Worm (Caenorhabditis elegans) whole organism, L1 larva: ENCODE measurements around the gene npp-3.

Experiments
- C16A3.4 ChIP-seq: fragments of 150-350 bp; optimal IDR thresholded peaks from 2 replicates; lab custom pipeline; 2014; ENCODE audit warnings: missing biosample characterization, missing genetic modification characterization
- C34B4.2 ChIP-seq: sonication (generic microtip); optimal IDR thresholded peaks from 2 replicates; lab custom pipeline; 2017; ENCODE audit warnings: mild to moderate bottlenecking, missing genetic modification characterization, missing compliant biosample characterization
- F16B12.6 ChIP-seq: fragments of 150-350 bp; optimal IDR thresholded peaks from 2 replicates; lab custom pipeline; 2014; ENCODE audit warnings: missing biosample characterization, missing genetic modification characterization
- Y116A8C.19 ChIP-seq: sonication (generic microtip); optimal IDR thresholded peaks from 2 replicates; lab custom pipeline; 2016; ENCODE audit warnings: missing compliant biosample characterization, missing genetic modification characterization, borderline replicate concordance
- aha-1 ChIP-seq: fragments of 150-350 bp; optimal IDR thresholded peaks from 2 replicates; lab custom pipeline; 2014; ENCODE audit warnings: missing biosample characterization, missing genetic modification characterization
- aly-2 ChIP-seq: fragments of 150-350 bp; optimal IDR thresholded peaks from 2 replicates; lab custom pipeline; 2014; ENCODE audit warnings: missing biosample characterization, missing genetic modification characterization
- ama-1 ChIP-seq: fragments of 150-350 bp; optimal IDR thresholded peaks from 2 replicates; lab custom pipeline; 2014
- blmp-1 ChIP-seq: fragments of 150-350 bp; optimal IDR thresholded peaks from 2 replicates; lab custom pipeline; 2014; ENCODE audit warnings: missing biosample characterization, missing genetic modification characterization
- ceh-63 ChIP-seq: fragments of 200-800 bp; sonication (Bioruptor generic); optimal IDR thresholded peaks from 2 replicates; lab custom pipeline; 2018; ENCODE audit warnings: mild to moderate bottlenecking, missing genetic modification characterization, missing compliant biosample characterization
- ceh-8 ChIP-seq: fragments of 200-800 bp; sonication (Bioruptor generic); optimal IDR thresholded peaks from 2 replicates; lab custom pipeline; 2018; ENCODE audit warnings: mild to moderate bottlenecking, missing genetic modification characterization, moderate library complexity, missing compliant biosample characterization
- ceh-82 ChIP-seq, 3 experiments: fragments of 150-350 bp in 1 of 3; sonication (generic microtip) in 2 of 3; optimal IDR thresholded peaks; 2 replicates each; lab custom pipeline; 2014 to 2017; ENCODE audit warnings: missing biosample characterization in 3 of 3, missing genetic modification characterization in 3 of 3
- ceh-88 ChIP-seq: fragments of 200-800 bp; sonication (Bioruptor generic); IDR thresholded peaks from 2 replicates; pipeline ENCODE4 v1.3.6; 2022; ENCODE audit warnings: missing genetic modification characterization, missing compliant biosample characterization
- ceh-90 ChIP-seq: sonication (generic microtip); optimal IDR thresholded peaks from 2 replicates; lab custom pipeline; 2016; ENCODE audit warnings: missing genetic modification characterization, missing compliant biosample characterization
- dsc-1 ChIP-seq: sonication (generic microtip); optimal IDR thresholded peaks from 2 replicates; lab custom pipeline; 2016; ENCODE audit warnings: mild to moderate bottlenecking, missing genetic modification characterization, missing compliant biosample characterization
- efl-1 ChIP-seq, 4 experiments: fragments of 150-350 bp; optimal IDR thresholded peaks in 3 of 4; peaks in 1 of 4; 1 replicate in 1 of 4; 2 replicates in 3 of 4; lab custom pipeline; 2014; ENCODE audit warnings: missing biosample characterization in 2 of 4, missing genetic modification characterization in 2 of 4, missing genetic modification reagents in 2 of 4
- efl-3 ChIP-seq: fragments of 200-800 bp; sonication (Bioruptor generic); optimal IDR thresholded peaks from 2 replicates; lab custom pipeline; 2018; ENCODE audit warnings: mild to moderate bottlenecking, missing genetic modification characterization, missing compliant biosample characterization
- egl-13 ChIP-seq: sonication (generic microtip); optimal IDR thresholded peaks from 2 replicates; lab custom pipeline; 2016; ENCODE audit warnings: missing genotype, missing genetic modification reagents, missing genetic modification characterization, missing compliant biosample characterization
- elt-3 ChIP-seq, 6 experiments: fragments of 150-350 bp in 1 of 6; sonication (generic microtip); optimal IDR thresholded peaks; 2 replicates each; lab custom pipeline; 2017 to 2018; ENCODE audit warnings: missing biosample characterization in 6 of 6, missing genetic modification characterization in 6 of 6, inconsistent platforms in 1 of 6
- grh-1 ChIP-seq: fragments of 200-800 bp; sonication (Bioruptor generic); IDR thresholded peaks from 2 replicates; pipeline ENCODE4 v1.3.6; 2022; ENCODE audit warnings: missing genetic modification reagents, missing genetic modification characterization, missing compliant biosample characterization
- hlh-17 ChIP-seq: fragments of 200-800 bp; sonication (Bioruptor generic); optimal IDR thresholded peaks from 2 replicates; lab custom pipeline; 2018; ENCODE audit warnings: missing genetic modification characterization, mild to moderate bottlenecking, missing compliant biosample characterization, moderate library complexity, borderline replicate concordance
- hlh-4 ChIP-seq: sonication (generic microtip); optimal IDR thresholded peaks from 2 replicates; lab custom pipeline; 2016; ENCODE audit warnings: mild to moderate bottlenecking, missing genetic modification characterization, missing compliant biosample characterization
- lin-13 ChIP-seq: fragments of 150-350 bp; optimal IDR thresholded peaks from 2 replicates; lab custom pipeline; 2014; ENCODE audit warnings: missing biosample characterization, missing genetic modification reagents, missing genetic modification characterization
- lin-14 ChIP-seq: fragments of 200-800 bp; sonication (Bioruptor generic); optimal IDR thresholded peaks from 2 replicates; lab custom pipeline; 2018; ENCODE audit warnings: mild to moderate bottlenecking, missing genetic modification characterization, moderate library complexity, missing compliant biosample characterization
- lin-15B ChIP-seq: fragments of 150-350 bp; sonication (generic microtip); optimal IDR thresholded peaks from 3 replicates; lab custom pipeline; 2014; ENCODE audit warnings: missing biosample characterization, missing genetic modification characterization
- lsy-2 ChIP-seq, 2 experiments: fragments of 150-350 bp; optimal IDR thresholded peaks; 2 replicates each; lab custom pipeline; 2014; ENCODE audit warnings: missing biosample characterization in 2 of 2, missing genetic modification characterization in 2 of 2
- nhr-11 ChIP-seq: fragments of 150-350 bp; optimal IDR thresholded peaks from 2 replicates; lab custom pipeline; 2014; ENCODE audit warnings: missing biosample characterization, missing genetic modification characterization
- nhr-12 ChIP-seq: sonication (generic microtip); optimal IDR thresholded peaks from 2 replicates; lab custom pipeline; 2017; ENCODE audit warnings: missing biosample characterization, missing genetic modification characterization
- nhr-19 ChIP-seq: fragments of 200-800 bp; sonication (Bioruptor generic); conservative IDR thresholded peaks from 2 replicates; pipeline ENCODE4 v1.3.6; 2022; ENCODE audit warnings: missing genetic modification characterization, missing compliant biosample characterization
- nhr-20 ChIP-seq: sonication (generic microtip); optimal IDR thresholded peaks from 2 replicates; lab custom pipeline; 2016; ENCODE audit warnings: mild to moderate bottlenecking, missing genetic modification characterization, missing compliant biosample characterization
- nhr-28 ChIP-seq: fragments of 150-350 bp; optimal IDR thresholded peaks from 2 replicates; lab custom pipeline; 2014; ENCODE audit warnings: missing biosample characterization, missing genetic modification characterization
- nhr-47 ChIP-seq: sonication (generic microtip); optimal IDR thresholded peaks from 2 replicates; lab custom pipeline; 2016; ENCODE audit warnings: mild to moderate bottlenecking, missing genetic modification characterization, moderate library complexity, missing compliant biosample characterization
- nhr-71 ChIP-seq: sonication (generic microtip); optimal IDR thresholded peaks from 2 replicates; lab custom pipeline; 2016; ENCODE audit warnings: mild to moderate bottlenecking, missing genetic modification characterization, moderate library complexity, missing compliant biosample characterization
- nhr-77 ChIP-seq: fragments of 150-350 bp; optimal IDR thresholded peaks from 2 replicates; lab custom pipeline; 2014; ENCODE audit warnings: missing biosample characterization, missing genetic modification characterization
- nhr-85 ChIP-seq: sonication (generic microtip); peaks from one replicate; lab custom pipeline; 2016; ENCODE audit warnings: missing genetic modification characterization, inconsistent platforms, missing compliant biosample characterization
- pag-3 ChIP-seq: sonication (generic microtip); optimal IDR thresholded peaks from 2 replicates; lab custom pipeline; 2017; ENCODE audit warnings: missing genetic modification characterization, mild to moderate bottlenecking, missing compliant biosample characterization, antibody characterized with exemption, borderline replicate concordance; ENCODE audit not compliant: insufficient read depth
- pax-3 ChIP-seq: fragments of 200-800 bp; sonication (Bioruptor generic); optimal IDR thresholded peaks from 2 replicates; lab custom pipeline; 2018; ENCODE audit warnings: mild to moderate bottlenecking, missing genetic modification characterization, moderate library complexity, missing compliant biosample characterization
- rnt-1 ChIP-seq: sonication (generic microtip); optimal IDR thresholded peaks from 2 replicates; lab custom pipeline; 2016; ENCODE audit warnings: mild to moderate bottlenecking, missing genetic modification characterization, moderate library complexity, missing compliant biosample characterization
- skn-1 ChIP-seq: fragments of 150-350 bp; optimal IDR thresholded peaks from 2 replicates; lab custom pipeline; 2014; ENCODE audit warnings: missing biosample characterization, missing genetic modification characterization
- snu-23 ChIP-seq: sonication (generic microtip); optimal IDR thresholded peaks from 2 replicates; lab custom pipeline; 2016; ENCODE audit warnings: missing genetic modification characterization, missing compliant biosample characterization
- sox-4 ChIP-seq: sonication (generic microtip); optimal IDR thresholded peaks from 2 replicates; lab custom pipeline; 2016; ENCODE audit warnings: missing genetic modification characterization, missing compliant biosample characterization
- tbx-2 ChIP-seq: sonication (generic microtip); optimal IDR thresholded peaks from 2 replicates; lab custom pipeline; 2016; ENCODE audit warnings: missing genetic modification characterization, missing compliant biosample characterization
- tlp-1 ChIP-seq: fragments of 150-350 bp; optimal IDR thresholded peaks from 2 replicates; lab custom pipeline; 2014; ENCODE audit warnings: missing biosample characterization, missing genetic modification characterization
- unc-130 ChIP-seq: fragments of 150-350 bp; optimal IDR thresholded peaks from 2 replicates; lab custom pipeline; 2017; ENCODE audit warnings: missing biosample characterization, missing genetic modification characterization, inconsistent platforms
- unc-62 ChIP-seq: fragments of 150-350 bp; optimal IDR thresholded peaks from 2 replicates; lab custom pipeline; 2014; ENCODE audit warnings: missing biosample characterization, missing genetic modification reagents, missing genetic modification characterization
- unc-86 ChIP-seq: sonication (generic microtip); optimal IDR thresholded peaks from 2 replicates; lab custom pipeline; 2016; ENCODE audit warnings: missing genetic modification characterization, missing compliant biosample characterization
- xbp-1 ChIP-seq: sonication (generic microtip); optimal IDR thresholded peaks from 2 replicates; lab custom pipeline; 2016; ENCODE audit warnings: missing genetic modification characterization, missing compliant biosample characterization
- ztf-11 ChIP-seq, 2 experiments: sonication (generic microtip); optimal IDR thresholded peaks; 2 replicates each; lab custom pipeline; 2016 to 2017; ENCODE audit warnings: missing genetic modification characterization in 2 of 2, missing biosample characterization in 1 of 2, missing compliant biosample characterization in 1 of 2

npp-3 gene

ce11 chrII:11841653-11842052, 32.9 kb downstream of the npp-3 start (continued):
- TF ChIP-seq ceh-90 (no peak), ceh-82 (tag; optimal IDR thresholded peaks at IDR 0.05; lab: Kevin White, UChicago) (no peak), nhr-12 (tag; lab: Kevin White, UChicago) (no peak), hlh-4 (tag; lab: Kevin White, UChicago) (no peak), ceh-88 (GFP tag; lab: Robert Waterston, UW) (no peak), nhr-19 (GFP tag; lab: Robert Waterston, UW) (0 out of 2 replicates have a peak, but pooled peaks have one; percentile 21), Y116A8C.19 (no peak), C34B4.2 (tag; lab: Kevin White, UChicago) (no peak), unc-86 (tag; lab: Kevin White, UChicago) (no peak), ceh-63 (GFP tag; lab: Kevin White, UChicago) (no peak), tbx-2 (tag; lab: Kevin White, UChicago) (no peak), dsc-1 (tag; lab: Kevin White, UChicago) (no peak), lin-15B (no peak), tlp-1 (tag; lab: Kevin White, UChicago) (no peak), grh-1 (GFP tag; lab: Robert Waterston, UW) (0 out of 2 replicates have a peak, but pooled peaks have one; percentile 14), F16B12.6 (tag; lab: Kevin White, UChicago) (no peak), pag-3 (tag; lab: Kevin White, UChicago) (no peak), unc-130 (tag; lab: Kevin White, UChicago) (no peak), egl-13 (tag; lab: Kevin White, UChicago) (no peak), aha-1 (tag; lab: Kevin White, UChicago) (no peak), C16A3.4 (tag; lab: Kevin White, UChicago) (no peak), lin-13 (GFP tag; lab: Kevin White, UChicago) (no peak)

ce11 chrII:11839116-11839515, 35.5 kb downstream of the npp-3 start:
- TF ChIP-seq nhr-47, result no peak
- TF ChIP-seq nhr-77 (tag; lab: Kevin White, UChicago), result no peak
- peak; percentile 21; the same call in 1 of the 2 replicates for TF ChIP-seq nhr-19 (GFP tag; lab: Robert Waterston, UW)
- peak; percentile 60 for TF ChIP-seq nhr-20 (tag; lab: Kevin White, UChicago)
- peak in 1 of 2 experiments; percentile 18 for TF ChIP-seq lsy-2 (tag; optimal IDR thresholded peaks at IDR 0.05; lab: Kevin White, UChicago)
- TF ChIP-seq elt-3 (tag; optimal IDR thresholded peaks at IDR 0.05; lab: Kevin White, UChicago), result peak in 1 of 6 experiments; percentile 48
- no peak for TF ChIP-seq grh-1 (GFP tag; lab: Robert Waterston, UW)
- TF ChIP-seq snu-23 (GFP tag; lab: Kevin White, UChicago), result peak; percentile 14
- TF ChIP-seq efl-3 (GFP tag; lab: Kevin White, UChicago), result no peak
- peak; percentile 50 for TF ChIP-seq lin-14 (GFP tag; lab: Kevin White, UChicago)
- no peak for TF ChIP-seq skn-1 (tag; lab: Kevin White, UChicago)
- peak; percentile 89 for TF ChIP-seq nhr-85 (tag; lab: Kevin White, UChicago)
- peak; percentile 64 for TF ChIP-seq nhr-71 (tag; lab: Kevin White, UChicago)
- TF ChIP-seq blmp-1, result peak; percentile 15
- TF ChIP-seq hlh-17, result no peak
- no peak for TF ChIP-seq C34B4.2 (tag; lab: Kevin White, UChicago)

ce11 chrII:11838353-11838752, 36.2 kb downstream of the npp-3 start:
- TF ChIP-seq unc-62, result no peak
- TF ChIP-seq efl-1 (optimal IDR thresholded peaks at IDR 0.05; lab: Kevin White, UChicago), result no peak
- peak in 1 of 2 experiments; percentile 72 for TF ChIP-seq efl-1 (GFP tag; optimal IDR thresholded peaks at IDR 0.05 in 1 of 2; lab: Kevin White, UChicago)
- peak; percentile 41 for TF ChIP-seq tbx-2 (tag; lab: Kevin White, UChicago)
- TF ChIP-seq C16A3.4 (tag; lab: Kevin White, UChicago), result no peak
- TF ChIP-seq nhr-77 (tag; lab: Kevin White, UChicago), result no peak
- TF ChIP-seq lin-13 (GFP tag; lab: Kevin White, UChicago), result no peak
- TF ChIP-seq lsy-2 (tag; optimal IDR thresholded peaks at IDR 0.05; lab: Kevin White, UChicago), result peak in 1 of 2 experiments; percentile 28
- no peak for TF ChIP-seq ceh-63 (GFP tag; lab: Kevin White, UChicago)
- TF ChIP-seq C34B4.2 (tag; lab: Kevin White, UChicago), result no peak
- TF ChIP-seq ceh-8 (GFP tag; lab: Kevin White, UChicago), result no peak
- TF ChIP-seq sox-4, result no peak
- TF ChIP-seq nhr-28 (tag; lab: Kevin White, UChicago), result no peak
- no peak for TF ChIP-seq nhr-11 (tag; lab: Kevin White, UChicago)
- peak; percentile 24; the same call in 1 of the 2 replicates for TF ChIP-seq nhr-19 (GFP tag; lab: Robert Waterston, UW)
- no peak for TF ChIP-seq ceh-82 (tag; optimal IDR thresholded peaks at IDR 0.05; lab: Kevin White, UChicago)
- TF ChIP-seq pax-3 (tag; lab: Kevin White, UChicago), result no peak
- TF ChIP-seq xbp-1, result no peak
- no peak for TF ChIP-seq ama-1 (lab: Kevin White, UChicago)
- no peak for TF ChIP-seq rnt-1 (tag; lab: Kevin White, UChicago)
- peak; percentile 76 for TF ChIP-seq nhr-71 (tag; lab: Kevin White, UChicago)
- no peak for TF ChIP-seq hlh-17
- TF ChIP-seq tlp-1 (tag; lab: Kevin White, UChicago), result no peak
- TF ChIP-seq hlh-4 (tag; lab: Kevin White, UChicago), result no peak
- TF ChIP-seq aly-2, result no peak
- TF ChIP-seq ztf-11 (tag; optimal IDR thresholded peaks at IDR 0.05; lab: Kevin White, UChicago), result no peak
- TF ChIP-seq nhr-85 (tag; lab: Kevin White, UChicago), result peak; percentile 96
